Fruit fly (Drosophila melanogaster) whole organism, embryonic: ENCODE measurements around the gene CG14154.
A peak's percentile ranks its signal among the peaks of the same experiment; 100 is the strongest.

Source experiments
- BEAF-32 ChIP-seq: fragments of 200-800 bp; sonication (Bioruptor generic); optimal IDR thresholded peaks from 3 replicates; lab custom pipeline; 2017; ENCODE audit warnings: missing biosample characterization, missing genetic modification characterization, mild to moderate bottlenecking, moderate library complexity, missing genetic modification reagents
- C15 ChIP-seq: fragments of 200-800 bp; sonication (Bioruptor generic); IDR thresholded peaks from 3 replicates; pipeline ENCODE4 v1.3.6; 2022; ENCODE audit warnings: missing biosample characterization, missing genetic modification characterization
- CG10321 ChIP-seq: fragments of 200-800 bp; sonication (Bioruptor generic); IDR thresholded peaks from 2 replicates; pipeline ENCODE4 v1.3.6; 2022; ENCODE audit warnings: missing biosample characterization, missing genetic modification characterization
- CG12391 ChIP-seq: fragments of 200-800 bp; sonication (Bioruptor generic); optimal IDR thresholded peaks from 3 replicates; lab custom pipeline; 2018; ENCODE audit warnings: missing biosample characterization, mild to moderate bottlenecking, missing genetic modification characterization, moderate library complexity
- CG14710 ChIP-seq: fragments of 200-800 bp; sonication (Bioruptor generic); optimal IDR thresholded peaks from 3 replicates; lab custom pipeline; 2019; ENCODE audit warnings: missing biosample characterization, mild to moderate bottlenecking, missing genetic modification characterization, moderate library complexity
- CG15011 ChIP-seq: fragments of 200-800 bp; sonication (Bioruptor generic); optimal IDR thresholded peaks from 3 replicates; lab custom pipeline; 2018; ENCODE audit warnings: missing biosample characterization, mild to moderate bottlenecking, missing genetic modification characterization
- CG16815 ChIP-seq: fragments of 200-800 bp; sonication (Bioruptor generic); optimal IDR thresholded peaks from 3 replicates; lab custom pipeline; 2017; ENCODE audit warnings: missing biosample characterization, mild to moderate bottlenecking, missing genetic modification characterization
- CG16863 ChIP-seq: fragments of 200-800 bp; sonication (Bioruptor generic); optimal IDR thresholded peaks from 3 replicates; lab custom pipeline; 2016; ENCODE audit warnings: missing biosample characterization, missing genetic modification characterization
- CG17385 ChIP-seq: fragments of 200-800 bp; sonication (Bioruptor generic); optimal IDR thresholded peaks from 3 replicates; lab custom pipeline; 2018; ENCODE audit warnings: missing biosample characterization, mild to moderate bottlenecking, missing genetic modification characterization
- CG2202 ChIP-seq: fragments of 200-800 bp; sonication (Bioruptor generic); optimal IDR thresholded peaks from 2 replicates; lab custom pipeline; 2018; ENCODE audit warnings: missing biosample characterization, mild to moderate bottlenecking, missing genetic modification characterization
- CG30020 ChIP-seq: fragments of 200-800 bp; optimal IDR thresholded peaks from 2 replicates; lab custom pipeline; 2019; ENCODE audit warnings: missing biosample characterization, mild to moderate bottlenecking, missing genetic modification characterization, moderate library complexity
- CG31441 ChIP-seq: fragments of 200-800 bp; sonication (Bioruptor generic); IDR thresholded peaks from 2 replicates; pipeline ENCODE4 v1.3.6; 2022; ENCODE audit warnings: missing biosample characterization, missing genetic modification characterization
- CG33213 ChIP-seq: fragments of 200-800 bp; sonication (Bioruptor generic); optimal IDR thresholded peaks from 3 replicates; lab custom pipeline; 2016; ENCODE audit warnings: missing biosample characterization, missing genetic modification characterization
- CG6689 ChIP-seq: fragments of 200-800 bp; sonication (Bioruptor generic); IDR thresholded peaks from 2 replicates; pipeline ENCODE4 v1.3.6; 2022; ENCODE audit warnings: missing biosample characterization, missing genetic modification characterization
- CG7839 ChIP-seq: fragments of 200-800 bp; sonication (Bioruptor generic); optimal IDR thresholded peaks from 3 replicates; lab custom pipeline; 2018; ENCODE audit warnings: missing biosample characterization, mild to moderate bottlenecking, missing genetic modification characterization, moderate library complexity
- CG8388 ChIP-seq: fragments of 200-800 bp; sonication (Bioruptor generic); optimal IDR thresholded peaks from 2 replicates; lab custom pipeline; 2019; ENCODE audit warnings: missing biosample characterization, mild to moderate bottlenecking, missing genetic modification characterization, moderate library complexity
- CkIIα-i1 ChIP-seq: fragments of 200-800 bp; sonication (Bioruptor generic); IDR thresholded peaks from 2 replicates; pipeline ENCODE4 v1.3.6; 2022; ENCODE audit warnings: missing biosample characterization, missing genetic modification characterization
- Doc2 ChIP-seq: fragments of 200-800 bp; sonication (Bioruptor generic); IDR thresholded peaks from 2 replicates; pipeline ENCODE4 v1.3.6; 2022; ENCODE audit warnings: missing biosample characterization, missing genetic modification characterization
- Doc3 ChIP-seq: fragments of 200-800 bp; sonication (Bioruptor generic); IDR thresholded peaks from 3 replicates; pipeline ENCODE4 v1.3.6; 2022; ENCODE audit warnings: missing biosample characterization, missing genetic modification characterization; ENCODE audit not compliant: partially characterized antibody
- Eip74EF ChIP-seq, 2 experiments: fragments of 200-800 bp in 1 of 2; fragments of >200 bp in 1 of 2; sonication (Bioruptor generic) in 1 of 2; optimal IDR thresholded peaks; 2 replicates each; lab custom pipeline; 2017 to 2019; ENCODE audit warnings: missing biosample characterization in 2 of 2, missing genetic modification characterization in 2 of 2, mild to moderate bottlenecking in 1 of 2, moderate library complexity in 1 of 2
- HmgZ ChIP-seq: fragments of 200-800 bp; sonication (Bioruptor generic); optimal IDR thresholded peaks from 2 replicates; lab custom pipeline; 2018; ENCODE audit warnings: missing biosample characterization, mild to moderate bottlenecking, missing genetic modification characterization
- Neu2 ChIP-seq: fragments of 200-800 bp; sonication (Bioruptor generic); optimal IDR thresholded peaks from 3 replicates; lab custom pipeline; 2016; ENCODE audit warnings: missing biosample characterization, missing genetic modification characterization, borderline replicate concordance
- TFAM ChIP-seq: fragments of 200-800 bp; sonication (Bioruptor generic); optimal IDR thresholded peaks from 2 replicates; lab custom pipeline; 2017; ENCODE audit warnings: missing biosample characterization, missing genetic modification characterization, inconsistent platforms
- Tbp ChIP-seq: fragments of >200 bp; optimal IDR thresholded peaks from 2 replicates; lab custom pipeline; 2018; ENCODE audit warnings: missing biosample characterization, missing genetic modification characterization
- ara ChIP-seq: fragments of 200-800 bp; sonication (Bioruptor generic); IDR thresholded peaks from 2 replicates; pipeline ENCODE4 v1.3.6; 2022; ENCODE audit warnings: missing biosample characterization, missing genetic modification characterization
- ash1 ChIP-seq: fragments of 200-800 bp; sonication (Bioruptor generic); optimal IDR thresholded peaks from 2 replicates; lab custom pipeline; 2018; ENCODE audit warnings: missing biosample characterization, mild to moderate bottlenecking, missing genetic modification characterization
- bcd ChIP-seq: fragments of 200-800 bp; sonication (Bioruptor generic); optimal IDR thresholded peaks from 2 replicates; lab custom pipeline; 2017; ENCODE audit warnings: missing biosample characterization, mild to moderate bottlenecking, missing genetic modification characterization
- br ChIP-seq: fragments of >200 bp; optimal IDR thresholded peaks from 2 replicates; lab custom pipeline; 2017
- chif ChIP-seq, 2 experiments: fragments of 200-800 bp; sonication (Bioruptor generic); optimal IDR thresholded peaks; 3 replicates each; lab custom pipeline; 2016; ENCODE audit warnings: missing biosample characterization in 2 of 2, missing genetic modification characterization in 2 of 2
- danr ChIP-seq: fragments of 200-800 bp; sonication (Bioruptor generic); IDR thresholded peaks from 2 replicates; pipeline ENCODE4 v1.3.6; 2022; ENCODE audit warnings: missing biosample characterization, missing genetic modification characterization
- disco-r ChIP-seq: fragments of 200-800 bp; sonication (Bioruptor generic); optimal IDR thresholded peaks from 2 replicates; lab custom pipeline; 2016; ENCODE audit warnings: missing biosample characterization, missing genetic modification characterization
- dpn ChIP-seq, 2 experiments: fragments of 200-800 bp; sonication (Bioruptor generic); optimal IDR thresholded peaks; 3 replicates each; lab custom pipeline; 2016; ENCODE audit warnings: missing biosample characterization in 2 of 2, missing genetic modification characterization in 2 of 2
- exex ChIP-seq: fragments of 200-800 bp; sonication (Bioruptor generic); optimal IDR thresholded peaks from 4 replicates; lab custom pipeline; 2018; ENCODE audit warnings: missing biosample characterization, mild to moderate bottlenecking, missing genetic modification characterization, moderate library complexity
- gfzf ChIP-seq: fragments of 200-800 bp; sonication (Bioruptor generic); optimal IDR thresholded peaks from 2 replicates; lab custom pipeline; 2016; ENCODE audit warnings: missing biosample characterization, mild to moderate bottlenecking, missing genetic modification characterization, moderate library complexity
- kah ChIP-seq: fragments of 200-800 bp; sonication (Bioruptor generic); optimal IDR thresholded peaks from 2 replicates; lab custom pipeline; 2018; ENCODE audit warnings: missing biosample characterization, mild to moderate bottlenecking, missing genetic modification characterization
- lmd ChIP-seq: fragments of 200-800 bp; sonication (Bioruptor generic); IDR thresholded peaks from 2 replicates; pipeline ENCODE4 v1.3.6; 2022; ENCODE audit warnings: missing biosample characterization, missing genetic modification characterization
- lola ChIP-seq, 3 experiments: fragments of >200 bp in 2 of 3; fragments of 200-800 bp in 1 of 3; sonication (Bioruptor generic) in 1 of 3; optimal IDR thresholded peaks; 2 replicates each; lab custom pipeline; 2017 to 2019; ENCODE audit warnings: missing biosample characterization in 3 of 3, missing genetic modification characterization in 3 of 3, mild to moderate bottlenecking in 1 of 3, moderate library complexity in 1 of 3
- nmo ChIP-seq: fragments of 200-800 bp; sonication (Bioruptor generic); optimal IDR thresholded peaks from 2 replicates; lab custom pipeline; 2018; ENCODE audit warnings: missing biosample characterization, mild to moderate bottlenecking, missing genetic modification characterization, moderate library complexity
- odd ChIP-seq: fragments of 200-800 bp; sonication (Bioruptor generic); optimal IDR thresholded peaks from 2 replicates; lab custom pipeline; 2017; ENCODE audit warnings: missing biosample characterization, mild to moderate bottlenecking, missing genetic modification characterization
- pum ChIP-seq: fragments of 200-800 bp; sonication (Bioruptor generic); optimal IDR thresholded peaks from 2 replicates; lab custom pipeline; 2016; ENCODE audit warnings: missing biosample characterization, missing genetic modification characterization
- stc ChIP-seq: fragments of 200-800 bp; sonication (Bioruptor generic); IDR thresholded peaks from 2 replicates; pipeline ENCODE4 v1.3.6; 2022; ENCODE audit warnings: missing biosample characterization, missing genetic modification characterization
- tin ChIP-seq: fragments of 200-800 bp; sonication (Bioruptor generic); optimal IDR thresholded peaks from 3 replicates; lab custom pipeline; 2016; ENCODE audit warnings: missing biosample characterization, missing genetic modification characterization
- tna ChIP-seq: fragments of 200-800 bp; sonication (Bioruptor generic); IDR thresholded peaks from 2 replicates; pipeline ENCODE4 v1.3.6; 2022; ENCODE audit warnings: missing biosample characterization, missing genetic modification characterization; ENCODE audit not compliant: partially characterized antibody

CG14154 gene

dm6 chr3L:10679711-10680154 is 38.0 kb downstream of the CG14154 start (continued):
- TF ChIP-seq Eip74EF (GFP tag; optimal IDR thresholded peaks at IDR 0.05; lab: Kevin White, UChicago) (peak in 1 of 2 experiments; percentile 36), CG14710 (tag; lab: Kevin White, UChicago) (peak; percentile 36), ash1 (no peak), lmd (GFP tag; lab: Robert Waterston, UW) (no peak), nmo (no peak), CG7839 (tag; lab: Kevin White, UChicago) (peak; percentile 17), Doc3 (no peak), CG10321 (GFP tag; lab: Robert Waterston, UW) (no peak), CG30020 (tag; lab: Kevin White, UChicago) (no peak), CG16863 (GFP tag; lab: Kevin White, UChicago) (peak; percentile 2), CG8388 (GFP tag; lab: Kevin White, UChicago) (peak; percentile 62), CkIIα-i1 (GFP tag; lab: Robert Waterston, UW) (no peak), chif (GFP tag; optimal IDR thresholded peaks at IDR 0.05; lab: Kevin White, UChicago) (peak in 1 of 2 experiments; percentile 51), CG2202 (no peak), odd (GFP tag; lab: Kevin White, UChicago) (peak; percentile 49), dpn (GFP tag; optimal IDR thresholded peaks at IDR 0.05; lab: Kevin White, UChicago) (peak; percentile 8 to 33), TFAM (no peak), bcd (GFP tag; lab: Kevin White, UChicago) (peak; percentile 7), CG16815 (GFP tag; lab: Kevin White, UChicago) (no peak), CG33213 (no peak), Doc2 (no peak), danr (GFP tag; lab: Robert Waterston, UW) (no peak), ara (GFP tag; lab: Robert Waterston, UW) (no peak), tna (GFP tag; lab: Robert Waterston, UW) (no peak), CG31441 (GFP tag; lab: Robert Waterston, UW) (peak; percentile 42), BEAF-32 (no peak), Neu2 (GFP tag; lab: Kevin White, UChicago) (no peak), disco-r (no peak), gfzf (GFP tag; lab: Kevin White, UChicago) (no peak), HmgZ (tag; lab: Kevin White, UChicago) (peak; percentile 23), CG12391 (tag; lab: Kevin White, UChicago) (peak; percentile 7), kah (no peak), CG15011 (GFP tag; lab: Kevin White, UChicago) (peak; percentile 28), pum (no peak), tin (GFP tag; lab: Kevin White, UChicago) (no peak), stc (GFP tag; lab: Robert Waterston, UW) (0 out of 2 replicates have a peak, but pooled peaks have one; percentile 10), Tbp (no peak), CG6689 (GFP tag; lab: Robert Waterston, UW) (no peak), br (lab: Kevin White, UChicago) (no peak), lola (GFP tag; optimal IDR thresholded peaks at IDR 0.05; lab: Kevin White, UChicago) (no peak)

dm6 chr3L:10680177-10680576 is 38.5 kb downstream of the CG14154 start:
- TF ChIP-seq C15: no peak
- no peak for TF ChIP-seq CG17385 (GFP tag; lab: Kevin White, UChicago)
- peak; percentile 89 for TF ChIP-seq exex
